Worm (Caenorhabditis elegans) whole organism, early embryonic: Measurements from ENCODE around the gene F55G7.1.

ENCODE experiments used
- B0310.2 ChIP-seq: sonication (generic microtip); optimal IDR thresholded peaks from 2 replicates; lab custom pipeline; 2016; ENCODE audit warnings: mild to moderate bottlenecking, missing genetic modification characterization, missing compliant biosample characterization
- F13C5.2 ChIP-seq: sonication (generic microtip); optimal IDR thresholded peaks from 2 replicates; lab custom pipeline; 2017; ENCODE audit warnings: mild to moderate bottlenecking, missing genetic modification characterization, inconsistent platforms, missing compliant biosample characterization
- aly-1 ChIP-seq: sonication (generic microtip); optimal IDR thresholded peaks from 2 replicates; lab custom pipeline; 2016; ENCODE audit warnings: missing genetic modification characterization, missing compliant biosample characterization
- ama-1 ChIP-seq: fragments of 150-350 bp; optimal IDR thresholded peaks from 2 replicates; lab custom pipeline; 2014
- ceh-13 ChIP-seq: fragments of 200-800 bp; sonication (Bioruptor generic); optimal IDR thresholded peaks from 2 replicates; lab custom pipeline; 2018; ENCODE audit warnings: mild to moderate bottlenecking, missing genetic modification characterization, missing compliant biosample characterization
- ceh-36 ChIP-seq: sonication (generic microtip); optimal IDR thresholded peaks from 2 replicates; lab custom pipeline; 2016; ENCODE audit warnings: missing genetic modification characterization, inconsistent platforms, missing compliant biosample characterization
- ets-7 ChIP-seq: sonication (generic microtip); optimal IDR thresholded peaks from 2 replicates; lab custom pipeline; 2016; ENCODE audit warnings: missing genotype, missing genetic modification characterization, missing compliant biosample characterization
- flt-1 ChIP-seq: fragments of 200-800 bp; sonication (Bioruptor generic); IDR thresholded peaks from 2 replicates; pipeline ENCODE4 v1.3.6; 2022; ENCODE audit warnings: missing genetic modification characterization, missing compliant biosample characterization
- hmbx-1 ChIP-seq: sonication (generic microtip); optimal IDR thresholded peaks from 2 replicates; lab custom pipeline; 2016; ENCODE audit warnings: mild to moderate bottlenecking, missing genetic modification characterization, missing compliant biosample characterization
- hmg-4 ChIP-seq: fragments of 200-800 bp; sonication (Bioruptor generic); optimal IDR thresholded peaks from 2 replicates; lab custom pipeline; 2018; ENCODE audit warnings: mild to moderate bottlenecking, missing genetic modification characterization, missing compliant biosample characterization
- hnd-1 ChIP-seq: sonication (generic microtip); optimal IDR thresholded peaks from 2 replicates; lab custom pipeline; 2016; ENCODE audit warnings: missing genetic modification characterization, missing compliant biosample characterization
- pes-1 ChIP-seq: fragments of 200-800 bp; sonication (Bioruptor generic); IDR thresholded peaks from 2 replicates; pipeline ENCODE4 v1.3.6; 2022; ENCODE audit warnings: missing genetic modification reagents, missing genetic modification characterization, missing compliant biosample characterization
- scrt-1 ChIP-seq: fragments of 200-800 bp; sonication (Bioruptor generic); IDR thresholded peaks from 2 replicates; pipeline ENCODE4 v1.3.6; 2022; ENCODE audit warnings: missing genetic modification characterization, missing compliant biosample characterization
- sea-1 ChIP-seq: fragments of 200-800 bp; sonication (Bioruptor generic); conservative IDR thresholded peaks from 2 replicates; pipeline ENCODE4 v1.3.6; 2022; ENCODE audit warnings: missing genetic modification characterization, missing compliant biosample characterization
- tbx-11 ChIP-seq: fragments of 200-800 bp; sonication (Bioruptor generic); IDR thresholded peaks from 2 replicates; pipeline ENCODE4 v1.3.6; 2022; ENCODE audit warnings: missing genetic modification characterization, missing compliant biosample characterization
- tbx-37 ChIP-seq: fragments of 200-800 bp; sonication (Bioruptor generic); conservative IDR thresholded peaks from 2 replicates; pipeline ENCODE4 v1.3.6; 2022; ENCODE audit warnings: missing genetic modification reagents, missing genetic modification characterization, missing compliant biosample characterization
- tra-4 ChIP-seq: sonication (generic microtip); optimal IDR thresholded peaks from 2 replicates; lab custom pipeline; 2017; ENCODE audit warnings: missing genetic modification characterization, missing compliant biosample characterization

F55G7.1 gene

ce11 chrX:11924158-11924557, at the start of gene F55G7.1:
F55G7.1 (plus strand) TSS chrX:11924433.
- TF ChIP-seq aly-1 (no peak), hnd-1 (tag; lab: Kevin White, UChicago) (no peak), F13C5.2 (tag; lab: Kevin White, UChicago) (no peak), B0310.2 (no peak), scrt-1 (GFP tag; lab: Robert Waterston, UW) (no peak), ama-1 (lab: Kevin White, UChicago) (no peak), pes-1 (no peak), sea-1 (no peak), tra-4 (tag; lab: Kevin White, UChicago) (no peak), tbx-37 (GFP tag; lab: Robert Waterston, UW) (no peak), hmbx-1 (tag; lab: Kevin White, UChicago) (no peak), ceh-36 (tag; lab: Kevin White, UChicago) (no peak), ets-7 (no peak), tbx-11 (GFP tag; lab: Robert Waterston, UW) (no peak), flt-1 (GFP tag; lab: Robert Waterston, UW) (no peak), hmg-4 (GFP tag; lab: Kevin White, UChicago) (no peak), ceh-13 (GFP tag; lab: Kevin White, UChicago) (no peak)

- no peak for TF ChIP-seq hmbx-1 (tag; lab: Kevin White, UChicago)
- TF ChIP-seq hnd-1 (tag; lab: Kevin White, UChicago) = no peak
- TF ChIP-seq flt-1 (GFP tag; lab: Robert Waterston, UW) = no peak
- no peak for TF ChIP-seq ama-1 (lab: Kevin White, UChicago)
- TF ChIP-seq aly-1 = no peak
- no peak for TF ChIP-seq hmg-4 (GFP tag; lab: Kevin White, UChicago)
- TF ChIP-seq ceh-13 (GFP tag; lab: Kevin White, UChicago) = no peak
- no peak for TF ChIP-seq ets-7
- TF ChIP-seq sea-1 = no peak
- no peak for TF ChIP-seq tbx-37 (GFP tag; lab: Robert Waterston, UW)
- no peak for TF ChIP-seq scrt-1 (GFP tag; lab: Robert Waterston, UW)
- TF ChIP-seq tra-4 (tag; lab: Kevin White, UChicago) = no peak
- no peak for TF ChIP-seq pes-1
- TF ChIP-seq tbx-11 (GFP tag; lab: Robert Waterston, UW) = no peak
- no peak for TF ChIP-seq ceh-36 (tag; lab: Kevin White, UChicago)
- TF ChIP-seq B0310.2 = no peak
- TF ChIP-seq F13C5.2 (tag; lab: Kevin White, UChicago) = no peak
These were observed 49.0 kb upstream of the F55G7.1 start, which contains the start of gene Y62H9A.1 for ce11 chrX:11875260-11875659. Y62H9A.1 (plus strand) TSS chrX:11875541.

ce11 chrX:11878109-11878508, 46.1 kb upstream of the F55G7.1 start, which contains the start of gene Y62H9A.2:
Y62H9A.2 (minus strand) TSS chrX:11878209.
- no peak for TF ChIP-seq hnd-1 (tag; lab: Kevin White, UChicago)

- no peak for TF ChIP-seq flt-1 (GFP tag; lab: Robert Waterston, UW)
- no peak for TF ChIP-seq tbx-37 (GFP tag; lab: Robert Waterston, UW)
- TF ChIP-seq hnd-1 (tag; lab: Kevin White, UChicago) = no peak
- no peak for TF ChIP-seq F13C5.2 (tag; lab: Kevin White, UChicago)
- TF ChIP-seq B0310.2 = no peak
- TF ChIP-seq tbx-11 (GFP tag; lab: Robert Waterston, UW) = no peak
- no peak for TF ChIP-seq ets-7
- TF ChIP-seq pes-1 = no peak
- TF ChIP-seq scrt-1 (GFP tag; lab: Robert Waterston, UW) = no peak
- TF ChIP-seq ama-1 (lab: Kevin White, UChicago) = no peak
- no peak for TF ChIP-seq aly-1
- no peak for TF ChIP-seq hmg-4 (GFP tag; lab: Kevin White, UChicago)
- no peak for TF ChIP-seq hmbx-1 (tag; lab: Kevin White, UChicago)
- no peak for TF ChIP-seq sea-1
- no peak for TF ChIP-seq ceh-13 (GFP tag; lab: Kevin White, UChicago)
- no peak for TF ChIP-seq ceh-36 (tag; lab: Kevin White, UChicago)
- no peak for TF ChIP-seq tra-4 (tag; lab: Kevin White, UChicago)
These were observed 44.4 kb upstream of the F55G7.1 start, which contains the start of the genes Y62H9A.3 and Y62H9A.4 for ce11 chrX:11879871-11880270. Y62H9A.3 (minus strand) TSS chrX:11879971. Y62H9A.4 (plus strand) TSS chrX:11880126.

- no peak for TF ChIP-seq hmbx-1 (tag; lab: Kevin White, UChicago)
- no peak for TF ChIP-seq scrt-1 (GFP tag; lab: Robert Waterston, UW)
- no peak for TF ChIP-seq ama-1 (lab: Kevin White, UChicago)
- no peak for TF ChIP-seq pes-1
- TF ChIP-seq ets-7 = no peak
- no peak for TF ChIP-seq B0310.2
- TF ChIP-seq ceh-13 (GFP tag; lab: Kevin White, UChicago) = no peak
- no peak for TF ChIP-seq hnd-1 (tag; lab: Kevin White, UChicago)
- no peak for TF ChIP-seq ceh-36 (tag; lab: Kevin White, UChicago)
- TF ChIP-seq tbx-37 (GFP tag; lab: Robert Waterston, UW) = no peak
These were observed 41.4 kb upstream of the F55G7.1 start, which contains the start of the genes Y62H9A.5 and ule-5 for ce11 chrX:11882800-11883199. Y62H9A.5 (minus strand) TSS chrX:11882900. ule-5 (plus strand) TSS chrX:11883127.

- TF ChIP-seq ceh-36 (tag; lab: Kevin White, UChicago) = no peak
- TF ChIP-seq sea-1 = no peak
- TF ChIP-seq hnd-1 (tag; lab: Kevin White, UChicago) = no peak
- no peak for TF ChIP-seq hmg-4 (GFP tag; lab: Kevin White, UChicago)
- no peak for TF ChIP-seq ets-7
- TF ChIP-seq tra-4 (tag; lab: Kevin White, UChicago) = no peak
- no peak for TF ChIP-seq scrt-1 (GFP tag; lab: Robert Waterston, UW)
- TF ChIP-seq aly-1 = no peak
- no peak for TF ChIP-seq ceh-13 (GFP tag; lab: Kevin White, UChicago)
- no peak for TF ChIP-seq tbx-37 (GFP tag; lab: Robert Waterston, UW)
These were observed 38.7 kb upstream of the F55G7.1 start, which contains the start of gene Y62H9A.7 for ce11 chrX:11885577-11885976. Y62H9A.7 (minus strand) TSS chrX:11885677.

ce11 chrX:11892328-11892727, 31.9 kb upstream of the F55G7.1 start, which contains the start of gene Y62H9A.8:
Y62H9A.8 (minus strand) TSS chrX:11892428.
- no peak for TF ChIP-seq tbx-11 (GFP tag; lab: Robert Waterston, UW)
- TF ChIP-seq F13C5.2 (tag; lab: Kevin White, UChicago) = no peak
- no peak for TF ChIP-seq ceh-36 (tag; lab: Kevin White, UChicago)
- TF ChIP-seq scrt-1 (GFP tag; lab: Robert Waterston, UW) = no peak
- no peak for TF ChIP-seq sea-1
- no peak for TF ChIP-seq hmg-4 (GFP tag; lab: Kevin White, UChicago)
- TF ChIP-seq hnd-1 (tag; lab: Kevin White, UChicago) = no peak
- no peak for TF ChIP-seq ceh-13 (GFP tag; lab: Kevin White, UChicago)
- TF ChIP-seq ets-7 = no peak
- no peak for TF ChIP-seq flt-1 (GFP tag; lab: Robert Waterston, UW)
- no peak for TF ChIP-seq ama-1 (lab: Kevin White, UChicago)
- no peak for TF ChIP-seq aly-1
- no peak for TF ChIP-seq tra-4 (tag; lab: Kevin White, UChicago)
- no peak for TF ChIP-seq hmbx-1 (tag; lab: Kevin White, UChicago)
- TF ChIP-seq tbx-37 (GFP tag; lab: Robert Waterston, UW) = no peak
